Worm (Caenorhabditis elegans) whole organism, L3 larva: Measurements from ENCODE around the gene srx-29.

Source experiments
- R02D3.7 ChIP-seq: fragments of 150-350 bp; optimal IDR thresholded peaks from 2 replicates; lab custom pipeline; 2014; ENCODE audit warnings: missing biosample characterization, missing genetic modification characterization
- ZK546.5 ChIP-seq: sonication (generic microtip); optimal IDR thresholded peaks from 2 replicates; lab custom pipeline; 2017; ENCODE audit warnings: missing biosample characterization, missing genetic modification characterization
- aly-2 ChIP-seq: fragments of 150-350 bp; optimal IDR thresholded peaks from 2 replicates; lab custom pipeline; 2014; ENCODE audit warnings: missing biosample characterization, missing genetic modification characterization
- ama-1 ChIP-seq: fragments of 150-350 bp; optimal IDR thresholded peaks from 2 replicates; lab custom pipeline; 2018
- ceh-28 ChIP-seq: fragments of 150-350 bp; optimal IDR thresholded peaks from 2 replicates; lab custom pipeline; 2014; ENCODE audit warnings: missing biosample characterization, missing genetic modification reagents, missing genetic modification characterization
- ceh-82 ChIP-seq: fragments of 150-350 bp; optimal IDR thresholded peaks from 2 replicates; lab custom pipeline; 2014; ENCODE audit warnings: missing biosample characterization, missing genetic modification characterization
- daf-12 ChIP-seq: fragments of 150-350 bp; optimal IDR thresholded peaks from 2 replicates; lab custom pipeline; 2014; ENCODE audit warnings: missing biosample characterization, missing genetic modification reagents, missing genetic modification characterization
- egl-27 ChIP-seq: sonication (generic microtip); optimal IDR thresholded peaks from 4 replicates; lab custom pipeline; 2017; ENCODE audit warnings: missing biosample characterization, missing genetic modification reagents, missing genetic modification characterization
- egl-5 ChIP-seq: fragments of 150-350 bp; optimal IDR thresholded peaks from 2 replicates; lab custom pipeline; 2017; ENCODE audit warnings: missing biosample characterization, missing genetic modification reagents, missing genetic modification characterization, inconsistent platforms
- elt-1 ChIP-seq: fragments of 150-350 bp; optimal IDR thresholded peaks from 2 replicates; lab custom pipeline; 2014; ENCODE audit warnings: missing biosample characterization, missing genetic modification characterization
- elt-2 ChIP-seq: sonication (generic microtip); optimal IDR thresholded peaks from 2 replicates; lab custom pipeline; 2016; ENCODE audit warnings: missing genetic modification reagents, mild to moderate bottlenecking, missing genetic modification characterization, missing compliant biosample characterization
- elt-3 ChIP-seq, 3 experiments: fragments of 150-350 bp in 1 of 3; sonication (generic microtip) in 2 of 3; optimal IDR thresholded peaks; 2 replicates in 2 of 3; 4 replicates in 1 of 3; lab custom pipeline; 2014 to 2017; ENCODE audit warnings: missing biosample characterization in 3 of 3, missing genetic modification characterization in 3 of 3
- fkh-10 ChIP-seq: sonication (generic microtip); optimal IDR thresholded peaks from 2 replicates; lab custom pipeline; 2017; ENCODE audit warnings: missing biosample characterization, missing genetic modification reagents, missing genetic modification characterization
- fkh-2 ChIP-seq: fragments of 150-350 bp; optimal IDR thresholded peaks from 2 replicates; lab custom pipeline; 2014; ENCODE audit warnings: missing biosample characterization, missing genetic modification reagents, missing genetic modification characterization
- fos-1 ChIP-seq: fragments of 150-350 bp; optimal IDR thresholded peaks from 2 replicates; lab custom pipeline; 2014; ENCODE audit warnings: missing biosample characterization, missing genetic modification characterization
- lin-15B ChIP-seq: fragments of 150-350 bp; optimal IDR thresholded peaks from 2 replicates; lab custom pipeline; 2014; ENCODE audit warnings: missing biosample characterization, missing genetic modification characterization
- lin-39 ChIP-seq: fragments of 150-350 bp; optimal IDR thresholded peaks from 2 replicates; lab custom pipeline; 2018; ENCODE audit warnings: missing biosample characterization, missing genetic modification reagents, missing genetic modification characterization
- lsy-12 ChIP-seq: sonication (generic microtip); optimal IDR thresholded peaks from 2 replicates; lab custom pipeline; 2016; ENCODE audit warnings: mild to moderate bottlenecking, missing genetic modification characterization, missing compliant biosample characterization
- mdl-1 ChIP-seq: fragments of 150-350 bp; optimal IDR thresholded peaks from 2 replicates; lab custom pipeline; 2014; ENCODE audit warnings: missing biosample characterization, missing genetic modification characterization
- mml-1 ChIP-seq: fragments of 150-350 bp; sonication (generic microtip); optimal IDR thresholded peaks from 3 replicates; lab custom pipeline; 2014; ENCODE audit warnings: missing biosample characterization, missing genetic modification characterization
- nhr-11 ChIP-seq: fragments of 150-350 bp; optimal IDR thresholded peaks from 2 replicates; lab custom pipeline; 2014; ENCODE audit warnings: missing biosample characterization, missing genetic modification characterization
- nhr-237 ChIP-seq: fragments of 150-350 bp; optimal IDR thresholded peaks from 2 replicates; lab custom pipeline; 2014; ENCODE audit warnings: missing biosample characterization, missing genetic modification characterization
- nhr-28 ChIP-seq: fragments of 150-350 bp; optimal IDR thresholded peaks from 2 replicates; lab custom pipeline; 2014; ENCODE audit warnings: missing biosample characterization, missing genetic modification characterization
- nhr-67 ChIP-seq: fragments of 150-350 bp; optimal IDR thresholded peaks from 2 replicates; lab custom pipeline; 2014; ENCODE audit warnings: missing biosample characterization, missing genetic modification characterization
- nhr-76 ChIP-seq: fragments of 150-350 bp; sonication (generic microtip); optimal IDR thresholded peaks from 5 replicates; lab custom pipeline; 2014; ENCODE audit warnings: missing biosample characterization, missing genetic modification characterization
- nhr-77 ChIP-seq: fragments of 150-350 bp; optimal IDR thresholded peaks from 2 replicates; lab custom pipeline; 2014; ENCODE audit warnings: missing biosample characterization, missing genetic modification characterization
- pha-4 ChIP-seq: fragments of 150-350 bp; optimal IDR thresholded peaks from 2 replicates; lab custom pipeline; 2014; ENCODE audit warnings: missing biosample characterization, missing genetic modification reagents, missing genetic modification characterization
- pqm-1 ChIP-seq: fragments of 150-350 bp; optimal IDR thresholded peaks from 2 replicates; lab custom pipeline; 2017; ENCODE audit warnings: missing biosample characterization, missing genetic modification characterization, inconsistent platforms
- snpc-4 ChIP-seq: fragments of 150-350 bp; optimal IDR thresholded peaks from 2 replicates; lab custom pipeline; 2014; ENCODE audit warnings: missing biosample characterization, missing genetic modification characterization
- unc-39 ChIP-seq: sonication (generic microtip); optimal IDR thresholded peaks from 4 replicates; lab custom pipeline; 2017; ENCODE audit warnings: missing biosample characterization, missing genetic modification characterization

srx-29 gene

DNA sequence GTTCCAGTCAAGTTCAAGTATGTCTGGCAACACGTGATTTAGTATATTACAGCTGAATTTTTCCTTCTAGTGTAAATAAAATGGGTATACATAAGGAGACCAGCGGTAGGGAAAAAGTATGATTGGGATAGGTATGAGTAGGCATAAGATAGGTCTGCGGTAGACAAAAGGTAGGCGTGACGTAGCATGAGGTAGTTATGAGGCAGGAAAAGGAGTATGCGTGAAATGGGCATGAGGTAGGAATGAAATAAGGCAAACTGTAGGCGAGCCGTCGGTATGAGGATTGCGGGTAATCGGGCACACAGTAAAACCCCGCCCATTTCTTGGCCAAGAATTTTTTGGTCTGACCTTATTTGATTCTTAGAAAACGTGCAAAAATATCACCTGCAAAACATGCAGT is 23.4 kb upstream of the srx-29 start:
- TF ChIP-seq egl-5 (tag; lab: Kevin White, UChicago) (no peak), snpc-4 (tag; lab: Kevin White, UChicago) (no peak), egl-27 (tag; lab: Kevin White, UChicago) (no peak)

DNA sequence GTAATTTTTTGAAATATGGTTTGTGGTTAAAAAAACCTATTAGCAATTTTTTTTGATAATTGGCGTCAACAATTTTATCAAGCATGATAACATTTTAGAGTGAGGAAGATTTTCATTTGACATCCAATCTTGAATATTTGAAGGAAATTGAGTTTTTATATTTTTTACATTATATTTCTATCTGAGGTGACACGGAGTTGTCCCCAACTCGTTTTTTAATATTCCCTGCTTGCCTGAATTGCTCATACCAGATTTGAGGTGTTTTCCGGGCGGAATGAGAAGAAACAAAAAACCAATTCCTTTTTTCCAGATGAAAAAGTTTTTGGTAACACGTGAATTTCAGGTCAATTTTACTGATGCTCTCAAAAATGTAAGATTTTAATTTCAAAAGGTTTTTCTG is 21.6 kb upstream of the srx-29 start, which contains the start of gene Y6E2A.7:
Gene Y6E2A.7, plus strand, starts transcription at position 301 of the 400 bp plus-strand sequence.
- TF ChIP-seq lsy-12 (tag; lab: Kevin White, UChicago) (no peak), nhr-76 (tag; lab: Kevin White, UChicago) (no peak), daf-12 (tag; lab: Kevin White, UChicago) (no peak), fkh-10 (GFP tag; lab: Kevin White, UChicago) (no peak), nhr-67 (no peak), nhr-11 (no peak), elt-2 (tag; lab: Kevin White, UChicago) (no peak), ZK546.5 (no peak), aly-2 (tag; lab: Kevin White, UChicago) (no peak), ceh-82 (tag; lab: Kevin White, UChicago) (no peak), mml-1 (tag; lab: Kevin White, UChicago) (no peak), lin-39 (tag; lab: Kevin White, UChicago) (no peak), mdl-1 (tag; lab: Kevin White, UChicago) (no peak), elt-3 (tag; optimal IDR thresholded peaks at IDR 0.05; lab: Kevin White, UChicago) (no peak), egl-27 (tag; lab: Kevin White, UChicago) (no peak), ama-1 (lab: Kevin White, UChicago) (no peak), elt-1 (tag; lab: Kevin White, UChicago) (no peak), R02D3.7 (tag; lab: Kevin White, UChicago) (no peak)

DNA sequence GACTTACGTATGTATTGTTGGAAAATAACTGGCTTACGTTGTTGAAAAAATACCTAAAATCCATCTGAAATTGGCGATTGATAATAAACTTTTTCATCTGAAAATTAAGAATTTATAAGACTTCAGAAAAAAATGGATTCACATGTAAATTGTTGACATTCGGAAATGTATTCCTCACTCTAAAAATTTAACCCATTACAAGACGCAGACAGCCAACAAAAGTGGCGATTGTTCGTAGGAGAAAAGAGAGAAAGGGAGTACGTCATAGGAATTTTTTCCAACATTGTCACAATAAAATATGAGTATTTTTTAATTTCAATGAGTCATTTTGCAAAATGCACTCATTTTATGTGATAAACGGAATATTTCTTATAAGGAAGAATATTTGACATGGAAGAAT is 20.6 kb upstream of the srx-29 start, which contains the start of gene Y6E2A.5:
Gene Y6E2A.5, minus strand, starts transcription at position 101 of the 400 bp plus-strand sequence.
- TF ChIP-seq fkh-10 (GFP tag; lab: Kevin White, UChicago) (no peak), pqm-1 (tag; lab: Kevin White, UChicago) (peak; percentile 1)

DNA sequence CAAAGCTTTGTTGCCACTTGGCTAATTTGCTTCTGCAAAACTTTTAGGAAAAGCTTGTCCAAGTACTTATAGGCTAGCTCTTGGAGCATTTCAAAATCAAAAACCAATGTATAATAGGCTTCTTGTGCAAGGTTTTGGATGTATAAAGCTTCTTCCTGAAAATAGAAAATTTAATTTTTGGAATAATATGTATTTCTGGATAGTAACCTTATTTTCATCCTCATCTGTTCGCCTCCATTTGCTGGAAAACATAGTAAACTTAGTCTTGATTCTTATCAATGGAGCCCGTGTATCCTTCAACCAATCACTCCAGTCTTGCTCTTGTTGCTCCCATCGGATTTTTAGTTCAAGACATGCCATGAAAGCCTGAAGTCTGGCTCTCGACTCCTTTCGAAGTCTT is 18.7 kb upstream of the srx-29 start, which contains the start of gene Y6E2A.4:
Gene Y6E2A.4, minus strand, starts transcription at position 101 of the 400 bp plus-strand sequence.
- TF ChIP-seq lin-15B (tag; lab: Kevin White, UChicago), result no peak
- no peak for TF ChIP-seq unc-39
- TF ChIP-seq snpc-4 (tag; lab: Kevin White, UChicago), result no peak

DNA sequence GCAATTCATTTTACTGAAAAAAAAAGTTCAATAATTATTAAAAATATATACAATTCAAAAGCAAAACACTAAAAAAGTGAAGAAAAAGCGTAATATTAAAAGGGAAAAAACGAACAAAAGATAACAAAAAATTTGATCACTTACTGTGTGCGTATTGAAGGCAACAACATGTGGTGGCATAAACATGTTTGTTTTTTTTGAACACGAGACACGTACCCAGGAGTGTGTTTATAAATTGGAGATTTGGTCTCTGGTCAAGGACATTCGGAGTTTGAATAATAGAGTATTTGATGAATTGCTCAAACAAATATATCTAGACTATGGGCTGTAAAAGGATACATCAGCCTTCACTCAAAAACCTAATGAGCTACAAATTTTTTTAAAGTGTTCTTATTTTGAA is 17.6 kb upstream of the srx-29 start:
- TF ChIP-seq ceh-82 (tag; lab: Kevin White, UChicago), result no peak
- no peak for TF ChIP-seq mdl-1 (tag; lab: Kevin White, UChicago)
- no peak for TF ChIP-seq fos-1 (tag; lab: Kevin White, UChicago)
- TF ChIP-seq pha-4 (tag; lab: Kevin White, UChicago), result no peak

DNA sequence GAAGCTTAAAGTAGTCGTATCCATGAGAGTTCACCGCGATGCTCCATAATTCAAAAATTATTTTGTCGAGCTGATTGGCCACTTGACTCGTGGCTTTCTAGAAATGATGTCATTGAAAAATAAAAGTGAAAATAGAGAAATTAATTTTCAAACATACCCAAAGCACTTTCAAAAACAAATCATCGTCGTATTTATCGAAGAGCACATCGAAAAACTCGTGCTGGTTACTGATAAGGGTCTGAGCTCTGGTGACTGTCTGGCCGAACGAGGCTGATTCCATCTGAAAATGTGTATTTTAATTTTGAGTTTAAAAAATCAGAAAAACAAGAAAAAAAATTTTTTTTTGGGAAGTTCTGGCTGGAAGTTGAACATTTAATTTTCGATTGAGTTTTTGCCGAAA is 14.4 kb upstream of the srx-29 start:
- peak; percentile 34 for TF ChIP-seq pqm-1 (tag; lab: Kevin White, UChicago)
- peak; percentile 11 for TF ChIP-seq elt-2 (tag; lab: Kevin White, UChicago)
- TF ChIP-seq nhr-28 (tag; lab: Kevin White, UChicago), result no peak

DNA sequence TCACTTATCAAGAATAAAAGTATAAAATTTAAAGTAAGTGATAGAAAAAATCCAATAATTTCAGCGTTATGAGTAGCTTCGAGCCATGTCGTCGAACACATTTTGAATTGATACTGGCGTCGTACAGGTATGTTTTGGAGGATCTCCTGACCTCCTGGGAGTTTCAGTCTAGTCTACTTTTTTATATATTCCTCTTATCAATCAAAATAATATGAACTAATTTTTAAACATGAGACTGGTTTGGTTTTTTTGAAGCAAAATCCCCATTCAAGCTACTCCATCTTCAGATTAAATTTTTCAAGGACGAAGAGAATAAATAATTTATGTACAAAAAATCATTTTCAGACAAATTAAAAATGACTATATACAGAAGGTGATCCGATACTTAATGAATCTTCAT is 13.9 kb upstream of the srx-29 start, which contains the start of gene str-101:
Gene str-101, minus strand, starts transcription at position 101 of the 400 bp plus-strand sequence.
- no peak for TF ChIP-seq snpc-4 (tag; lab: Kevin White, UChicago)
- TF ChIP-seq lin-15B (tag; lab: Kevin White, UChicago), result no peak
- TF ChIP-seq fkh-2, result no peak
- TF ChIP-seq ceh-28, result no peak
- no peak for TF ChIP-seq R02D3.7 (tag; lab: Kevin White, UChicago)
- no peak for TF ChIP-seq nhr-77 (tag; lab: Kevin White, UChicago)
- no peak for TF ChIP-seq elt-3 (tag; optimal IDR thresholded peaks at IDR 0.05; lab: Kevin White, UChicago)
- no peak for TF ChIP-seq ama-1 (lab: Kevin White, UChicago)
- no peak for TF ChIP-seq nhr-237
- TF ChIP-seq, all 47 proteins: peak for 0
